Fruit fly (Drosophila melanogaster): Measurements from ENCODE around the gene CG32262.

Gene CG32262

DNA sequence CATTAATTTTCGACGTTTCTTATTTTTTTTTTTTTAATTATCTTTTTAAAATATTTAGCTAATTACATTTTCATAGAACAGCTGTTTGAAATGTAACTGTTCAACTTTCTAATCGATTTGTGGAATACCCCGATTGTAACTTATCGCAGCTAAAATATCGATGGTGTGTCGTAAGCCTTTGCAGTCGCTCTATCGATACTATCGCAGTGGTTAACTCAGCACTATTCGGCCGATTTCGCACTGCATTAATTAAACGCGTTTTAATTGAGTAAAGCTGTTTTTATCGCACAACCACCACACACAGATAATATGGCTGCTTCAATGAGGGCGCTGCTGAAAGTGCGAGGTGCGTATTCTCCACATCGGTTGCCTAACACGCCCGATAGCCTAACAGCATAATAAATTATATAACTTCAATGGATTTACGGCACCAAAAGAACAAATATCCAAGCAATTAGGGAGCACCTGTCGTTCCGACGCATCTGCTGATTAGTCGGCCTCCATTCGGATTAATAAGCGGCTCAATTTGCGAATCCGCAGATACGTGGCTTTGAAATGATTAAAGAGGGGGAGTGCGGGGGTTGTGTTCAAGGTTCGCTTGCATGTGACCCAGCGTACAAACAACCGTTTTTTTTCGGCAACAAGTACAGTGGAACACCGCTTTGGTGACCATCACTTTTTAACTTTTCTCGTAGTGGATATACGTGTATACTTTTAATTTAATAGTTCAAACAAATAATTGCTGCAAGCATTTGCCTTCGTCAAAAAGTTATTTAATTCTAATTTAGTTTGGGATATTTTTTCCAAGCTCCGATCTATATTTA, 4.2 kb upstream of the CG32262 start, which contains the start of gene Scsalpha1 (continued):
- TF ChIP-seq CG3407 (GFP tag; optimal IDR thresholded peaks at IDR 0.05): no peak
- no peak for TF ChIP-seq twi (tag; optimal IDR thresholded peaks at IDR 0.05)
- peak; percentile 54 for TF ChIP-seq CG12391 (tag; optimal IDR thresholded peaks at IDR 0.05)
- peak; percentile 42 for TF ChIP-seq phol (tag; optimal IDR thresholded peaks at IDR 0.05)
- TF ChIP-seq CG30020 (tag; optimal IDR thresholded peaks at IDR 0.05): peak; percentile 40
- TF ChIP-seq CG15696 (tag; optimal IDR thresholded peaks at IDR 0.05): no peak
- TF ChIP-seq CG6791 (GFP tag; IDR thresholded peaks at IDR 0.05; ENCODE audit: partially characterized antibody): peak; percentile 100
- no peak for TF ChIP-seq Bteb2 (GFP tag; optimal IDR thresholded peaks at IDR 0.05)
- peak; percentile 71 for TF ChIP-seq sqz (GFP tag; optimal IDR thresholded peaks at IDR 0.05)
- no peak for TF ChIP-seq kah (GFP tag; optimal IDR thresholded peaks at IDR 0.05)
- peak; percentile 74; the same call in 2 of the 3 replicates for TF ChIP-seq Dbx (GFP tag; IDR thresholded peaks at IDR 0.05)
- no peak for TF ChIP-seq Gsc (GFP tag; IDR thresholded peaks at IDR 0.05)
- peak; percentile 69; the same call in 1 of the 3 replicates for TF ChIP-seq CG11560 (tag; IDR thresholded peaks at IDR 0.05)
- TF ChIP-seq Sox100B (GFP tag; optimal IDR thresholded peaks at IDR 0.05): no peak
- no peak for TF ChIP-seq vfl (GFP tag; optimal IDR thresholded peaks at IDR 0.05)
- no peak for TF ChIP-seq H15 (GFP tag; IDR thresholded peaks at IDR 0.05)
- no peak for TF ChIP-seq ttk (GFP tag; IDR thresholded peaks at IDR 0.05)
- peak; percentile 73 for TF ChIP-seq slbo (GFP tag; IDR thresholded peaks at IDR 0.05)
- TF ChIP-seq CG16815 (GFP tag; optimal IDR thresholded peaks at IDR 0.05): peak; percentile 3
- no peak for TF ChIP-seq CG8944 (GFP tag; optimal IDR thresholded peaks at IDR 0.05)
- no peak for TF ChIP-seq CG10274 (GFP tag; optimal IDR thresholded peaks at IDR 0.05)
- no peak for TF ChIP-seq kay (GFP tag; optimal IDR thresholded peaks at IDR 0.05)
- peak; percentile 37; the same call in 1 of the 2 replicates for TF ChIP-seq CG32772 (GFP tag; IDR thresholded peaks at IDR 0.05)
- peak; percentile 46 for TF ChIP-seq sug (tag; optimal IDR thresholded peaks at IDR 0.05)
- TF ChIP-seq ash1 (GFP tag; optimal IDR thresholded peaks at IDR 0.05): no peak
- peak; percentile 12 for TF ChIP-seq CG7745 (tag; optimal IDR thresholded peaks at IDR 0.05)
- TF ChIP-seq pum (GFP tag; optimal IDR thresholded peaks at IDR 0.05): no peak
- no peak for TF ChIP-seq fd64A (GFP tag; optimal IDR thresholded peaks at IDR 0.05)
- TF ChIP-seq chn (GFP tag; optimal IDR thresholded peaks at IDR 0.05): peak; percentile 20
- no peak for TF ChIP-seq CG18476 (GFP tag; optimal IDR thresholded peaks at IDR 0.05)
- TF ChIP-seq trem (tag; optimal IDR thresholded peaks at IDR 0.05): peak; percentile 77
- TF ChIP-seq zfh1 (GFP tag; IDR thresholded peaks at IDR 0.05): peak; percentile 68; the same call in 2 of the 3 replicates
- peak; percentile 18; the same call in 1 of the 2 replicates for TF ChIP-seq gsb (GFP tag; IDR thresholded peaks at IDR 0.05)
- peak; percentile 76 for TF ChIP-seq ci (GFP tag; IDR thresholded peaks at IDR 0.05)
- TF ChIP-seq CG4820 (GFP tag; optimal IDR thresholded peaks at IDR 0.05): no peak
- peak; percentile 9 for TF ChIP-seq odd (GFP tag; optimal IDR thresholded peaks at IDR 0.05)
- no peak for TF ChIP-seq CG1233 (GFP tag; optimal IDR thresholded peaks at IDR 0.05)
- no peak for TF ChIP-seq oc (tag; optimal IDR thresholded peaks at IDR 0.05)
- TF ChIP-seq GATAe (GFP tag; conservative IDR thresholded peaks at IDR 0.05): no peak
- no peak for TF ChIP-seq sens-2 (GFP tag; IDR thresholded peaks at IDR 0.05)
- no peak for TF ChIP-seq insv (GFP tag; optimal IDR thresholded peaks at IDR 0.05)
- TF ChIP-seq Hr3 (GFP tag; optimal IDR thresholded peaks at IDR 0.05): no peak
- TF ChIP-seq Taf1 (GFP tag; IDR thresholded peaks at IDR 0.05): no peak
- no peak for TF ChIP-seq Mrtf (GFP tag; IDR thresholded peaks at IDR 0.05)
- TF ChIP-seq CG5245 (GFP tag; optimal IDR thresholded peaks at IDR 0.05): no peak
- peak; percentile 32 for TF ChIP-seq ind (GFP tag; optimal IDR thresholded peaks at IDR 0.05)
- peak; percentile 70; the same call in 1 of the 2 replicates for TF ChIP-seq Atf6 (GFP tag; IDR thresholded peaks at IDR 0.05)
- TF ChIP-seq Hr78 (GFP tag; optimal IDR thresholded peaks at IDR 0.05): peak in 1 of 2 experiments; percentile 83
- peak; percentile 38 for TF ChIP-seq HmgD (GFP tag; optimal IDR thresholded peaks at IDR 0.05)
- TF ChIP-seq CG11398 (GFP tag; optimal IDR thresholded peaks at IDR 0.05): no peak
